Fruit fly (Drosophila melanogaster) S2 (cell line): ENCODE results near the gene CG7606.

Experiments
- CG8478 ChIP-seq: fragments of >200 bp; optimal IDR thresholded peaks from 2 replicates; lab custom pipeline; 2018
- CTCF ChIP-seq, 2 experiments: fragments of >200 bp; optimal IDR thresholded peaks; 2 replicates each; lab custom pipeline; 2018

- no peak for TF ChIP-seq CG8478 (lab: Kevin White, UChicago)
- TF ChIP-seq CTCF (optimal IDR thresholded peaks at IDR 0.05; lab: Kevin White, UChicago) = no peak
These were observed 45.4 kb upstream of the CG7606 start for dm6 chr3R:17550827-17551468.
